Worm (Caenorhabditis elegans): ENCODE measurements around the gene lov-1.

ce11 chrII:10103212-10103611 lies 18.4 kb downstream of the lov-1 start:
- TF ChIP-seq nhr-77 (tag; optimal IDR thresholded peaks at IDR 0.05) (no peak), ama-1 (optimal IDR thresholded peaks at IDR 0.05) (no peak), mdl-1 (tag; optimal IDR thresholded peaks at IDR 0.05) (no peak), lin-13 (GFP tag; optimal IDR thresholded peaks at IDR 0.05) (no peak), ceh-82 (tag; optimal IDR thresholded peaks at IDR 0.05) (no peak), ztf-11 (tag; optimal IDR thresholded peaks at IDR 0.05) (no peak), elt-1 (tag; optimal IDR thresholded peaks at IDR 0.05) (no peak), unc-39 (tag; optimal IDR thresholded peaks at IDR 0.05) (no peak), C34F6.9 (tag; optimal IDR thresholded peaks at IDR 0.05) (no peak), unc-62 (GFP tag; optimal IDR thresholded peaks at IDR 0.05) (no peak), aly-2 (tag; optimal IDR thresholded peaks at IDR 0.05) (no peak), lin-39 (tag; optimal IDR thresholded peaks at IDR 0.05) (no peak), fos-1 (tag; optimal IDR thresholded peaks at IDR 0.05) (no peak), sma-9 (GFP tag; optimal IDR thresholded peaks at IDR 0.05) (no peak), sma-9 (tag; optimal IDR thresholded peaks at IDR 0.05) (no peak)
